Fruit fly (Drosophila melanogaster) whole organism, larva: Measurements from ENCODE around the gene mip130.

Experiments used
- noc ChIP-seq: fragments of 200-800 bp; sonication (Bioruptor generic); optimal IDR thresholded peaks from 3 replicates; lab custom pipeline; 2019; ENCODE audit warnings: missing biosample characterization, mild to moderate bottlenecking, missing genetic modification characterization, moderate library complexity

The mip130 gene

DNA sequence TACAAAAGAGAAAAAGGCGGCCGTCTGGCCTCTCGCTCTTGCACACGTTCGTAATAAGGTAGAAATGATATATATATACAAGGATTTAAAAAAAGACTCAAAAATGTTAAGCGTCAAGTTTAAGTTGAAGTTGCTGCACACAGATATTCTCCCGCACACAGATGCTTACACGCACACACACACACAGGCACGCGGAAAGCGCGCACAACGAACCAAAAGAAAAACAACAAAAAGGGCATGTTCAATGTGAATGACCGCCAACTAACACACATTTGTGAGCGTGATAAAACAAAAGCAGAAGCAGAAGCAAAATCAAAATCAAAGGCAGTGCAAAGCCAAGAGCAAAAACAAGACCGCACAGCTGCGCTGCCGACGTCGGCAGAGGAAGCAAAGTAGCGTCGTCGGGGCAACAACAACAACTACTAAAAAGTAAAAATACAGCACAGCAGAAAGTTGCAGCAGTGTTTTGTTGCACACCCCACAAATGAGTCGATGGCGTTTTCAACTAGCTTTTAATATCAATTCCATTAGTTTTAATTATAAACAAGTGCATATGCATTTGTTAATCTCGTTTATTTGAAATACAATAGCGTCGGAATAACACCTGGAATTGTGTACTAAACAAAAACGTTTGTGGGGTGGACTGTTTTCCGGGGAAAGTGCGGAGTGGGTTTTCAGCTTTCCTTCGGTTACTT, 39.3 kb downstream of the mip130 start:
- TF ChIP-seq noc = peak; percentile 89

DNA sequence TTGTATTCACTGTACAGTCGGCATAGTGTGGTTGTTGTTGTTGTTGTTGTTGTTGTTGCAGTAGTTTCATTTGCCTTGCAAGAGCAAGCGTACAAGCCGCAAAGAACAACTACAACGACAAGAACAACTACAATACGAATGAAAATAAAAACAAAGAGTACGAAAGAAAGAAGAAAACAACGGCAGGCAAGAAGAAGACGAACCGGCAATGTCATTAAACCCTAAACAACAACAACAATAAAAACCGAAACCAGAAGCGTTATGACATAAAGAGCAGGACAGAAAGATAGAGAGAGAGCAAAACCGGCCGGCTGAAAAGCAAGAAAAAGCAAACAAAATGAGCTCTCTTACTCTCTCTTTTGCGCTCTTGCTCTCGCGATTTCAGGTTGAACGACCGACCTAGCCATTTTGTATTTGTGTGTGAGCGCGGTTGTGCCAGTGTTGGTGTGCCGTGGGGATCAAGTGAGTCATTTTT, 39.9 kb downstream of the mip130 start:
- TF ChIP-seq noc = no peak

DNA sequence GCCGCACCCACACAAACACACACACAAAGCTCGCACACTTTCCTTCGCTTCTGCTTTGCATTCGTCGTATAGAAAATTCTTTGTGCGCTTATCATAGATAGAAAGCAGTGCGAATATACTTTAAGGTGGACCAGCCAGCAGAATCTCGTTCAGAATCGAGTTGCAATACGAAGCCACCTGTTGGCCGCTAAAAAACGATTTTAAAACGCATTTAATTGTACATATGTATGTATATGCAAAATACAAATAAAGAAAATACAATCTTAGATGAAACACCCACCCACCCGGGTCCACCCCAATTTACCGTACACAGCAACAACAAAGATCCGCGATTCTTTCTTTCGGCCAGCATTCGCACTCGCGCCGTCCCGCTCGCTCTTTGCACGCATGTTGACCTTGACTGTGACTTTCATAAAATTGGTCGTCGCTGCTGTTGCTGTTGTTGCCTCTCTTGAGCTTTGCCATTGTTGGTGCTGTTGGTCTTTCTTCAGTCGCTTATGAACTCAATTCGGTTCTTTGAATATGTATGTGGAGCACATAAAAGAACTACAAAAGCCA, 40.5 kb downstream of the mip130 start:
- peak; percentile 98 for TF ChIP-seq noc

DNA sequence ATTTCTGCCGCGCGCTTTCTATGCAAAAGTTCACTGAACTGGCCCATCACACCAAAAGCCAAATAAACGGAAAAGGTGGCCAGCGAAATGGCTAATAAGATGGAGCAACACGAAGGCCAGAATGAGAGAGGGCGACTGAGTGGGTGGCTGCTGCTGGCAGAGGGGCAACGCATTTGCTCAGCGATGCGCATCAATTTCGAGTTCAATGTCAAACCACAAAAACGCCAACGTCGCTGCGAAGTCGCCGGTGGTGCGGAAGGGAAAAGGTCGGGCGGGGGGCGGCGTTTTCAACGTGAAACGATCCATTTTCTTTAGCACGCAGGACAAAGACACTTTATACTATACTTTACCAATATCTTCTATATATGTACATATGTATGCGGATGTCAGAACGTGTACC, 41.6 kb downstream of the mip130 start:
- no peak for TF ChIP-seq noc

DNA sequence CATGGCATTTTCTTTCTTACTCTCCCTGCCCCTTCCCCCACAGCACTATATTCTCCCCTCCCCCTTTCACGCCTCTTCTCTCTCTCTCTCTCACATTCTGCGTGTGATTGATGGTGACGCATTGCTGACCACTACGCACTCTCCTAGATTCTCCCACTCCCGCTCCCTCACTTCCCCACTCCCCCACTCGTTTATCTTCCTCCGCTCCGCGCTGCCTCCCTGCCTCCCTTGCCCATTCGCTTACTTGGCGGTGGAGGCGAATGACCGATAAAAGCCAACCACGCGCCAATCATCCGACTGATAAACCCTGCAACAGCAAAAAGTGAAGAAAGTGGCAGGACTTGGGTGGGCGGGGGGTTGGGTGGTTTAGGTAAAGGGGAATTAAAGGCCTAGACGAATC, 42.3 kb downstream of the mip130 start:
- peak; percentile 35 for TF ChIP-seq noc

DNA sequence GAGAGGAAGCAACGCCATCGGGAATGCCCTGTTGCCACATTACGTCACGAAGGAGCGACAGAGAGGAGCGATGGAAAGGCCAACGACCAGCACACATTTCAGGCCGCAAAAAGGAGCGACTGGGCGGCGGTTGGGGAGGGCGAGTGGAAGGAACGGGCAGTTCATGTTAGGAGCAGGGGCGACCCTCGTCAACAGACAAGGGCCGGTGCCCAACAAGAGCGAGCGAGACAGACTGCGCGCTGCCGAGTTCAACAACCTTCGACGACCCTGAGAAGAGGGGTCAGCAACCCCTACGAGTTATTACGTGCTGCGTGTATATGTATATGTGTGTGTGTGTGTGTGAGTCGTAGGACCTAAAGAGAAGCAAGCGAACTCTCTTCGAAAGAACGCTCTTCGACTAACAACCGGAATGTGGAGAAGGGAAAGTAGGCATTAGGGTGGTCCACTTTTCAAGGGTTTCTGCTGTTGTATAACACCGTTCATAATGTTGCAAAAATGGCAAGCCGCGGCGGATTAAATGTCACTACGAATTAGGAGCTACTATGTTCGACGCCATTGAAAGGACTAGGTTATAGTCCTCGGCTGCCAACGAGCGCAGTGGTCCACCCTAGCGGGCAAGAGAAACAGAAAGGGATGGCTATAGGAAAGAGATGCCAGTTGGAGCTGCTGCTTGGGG, 43.5 kb downstream of the mip130 start:
- TF ChIP-seq noc = peak; percentile 90

DNA sequence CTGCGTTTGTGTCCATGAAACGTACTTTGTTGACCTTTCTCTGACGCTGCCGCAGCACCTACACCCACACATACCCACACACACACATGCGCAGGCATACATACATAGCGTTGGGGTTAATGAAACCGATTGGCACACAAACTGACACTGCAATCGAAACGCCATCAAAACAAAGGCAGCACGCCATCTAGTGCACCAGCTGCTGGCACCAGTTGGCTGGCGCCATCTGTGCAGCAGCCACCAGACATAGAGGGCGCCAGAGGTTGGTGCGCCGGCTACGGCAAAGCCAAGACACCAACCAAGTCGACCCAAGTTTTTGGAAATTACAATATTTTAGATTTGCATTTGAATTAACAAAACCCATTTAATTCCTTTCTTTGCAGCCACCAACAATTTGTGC, 44.9 kb downstream of the mip130 start:
- TF ChIP-seq noc = no peak

DNA sequence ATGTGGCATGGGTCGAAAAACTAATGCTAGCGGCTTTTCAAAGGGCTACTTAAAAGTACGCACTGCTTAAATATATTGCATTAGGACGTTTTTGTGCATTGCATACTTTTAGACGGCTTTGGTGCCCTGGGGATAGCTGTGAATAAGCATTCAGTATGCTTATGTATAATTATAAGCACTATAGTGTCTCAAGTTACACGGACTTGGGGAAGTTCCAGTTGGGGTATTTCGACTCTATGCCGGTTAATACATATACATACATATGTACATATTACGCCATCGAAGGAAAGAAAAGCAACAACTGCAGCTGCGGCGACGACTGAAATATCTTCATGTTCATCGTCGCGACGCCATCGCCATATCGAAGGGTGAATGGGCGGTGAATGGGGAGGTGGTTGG, 55.2 kb downstream of the mip130 start:
- no peak for TF ChIP-seq noc

DNA sequence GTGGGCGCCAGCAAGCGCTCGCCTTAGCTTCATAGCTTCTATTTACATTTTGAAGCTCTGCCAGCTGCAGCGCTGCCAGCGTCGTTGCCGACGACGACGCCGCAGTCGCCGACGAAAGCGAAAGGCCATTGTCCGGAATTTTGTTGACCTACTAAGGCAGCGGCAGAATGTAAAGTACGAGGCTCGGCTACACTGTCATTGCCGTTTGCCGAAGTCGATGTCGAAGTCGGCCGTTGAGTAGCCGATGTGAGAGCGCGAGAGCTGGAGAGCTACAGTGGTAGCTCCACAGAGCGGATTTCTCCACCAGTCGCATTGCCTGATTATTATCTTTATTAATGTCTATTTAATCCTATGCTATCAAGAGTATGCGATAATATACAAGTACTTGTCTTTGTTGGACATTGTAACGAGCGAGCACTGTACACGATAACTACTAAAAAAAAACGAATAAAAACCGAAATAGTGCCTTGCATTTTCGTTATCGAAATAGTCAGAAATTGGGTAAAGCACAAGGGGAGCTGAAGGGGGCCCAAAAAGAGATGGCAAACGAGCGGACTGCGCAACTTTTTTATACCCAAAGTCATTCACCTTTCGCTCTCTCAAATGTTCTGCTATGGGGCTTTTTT, 55.7 kb downstream of the mip130 start:
- peak; percentile 95 for TF ChIP-seq noc

DNA sequence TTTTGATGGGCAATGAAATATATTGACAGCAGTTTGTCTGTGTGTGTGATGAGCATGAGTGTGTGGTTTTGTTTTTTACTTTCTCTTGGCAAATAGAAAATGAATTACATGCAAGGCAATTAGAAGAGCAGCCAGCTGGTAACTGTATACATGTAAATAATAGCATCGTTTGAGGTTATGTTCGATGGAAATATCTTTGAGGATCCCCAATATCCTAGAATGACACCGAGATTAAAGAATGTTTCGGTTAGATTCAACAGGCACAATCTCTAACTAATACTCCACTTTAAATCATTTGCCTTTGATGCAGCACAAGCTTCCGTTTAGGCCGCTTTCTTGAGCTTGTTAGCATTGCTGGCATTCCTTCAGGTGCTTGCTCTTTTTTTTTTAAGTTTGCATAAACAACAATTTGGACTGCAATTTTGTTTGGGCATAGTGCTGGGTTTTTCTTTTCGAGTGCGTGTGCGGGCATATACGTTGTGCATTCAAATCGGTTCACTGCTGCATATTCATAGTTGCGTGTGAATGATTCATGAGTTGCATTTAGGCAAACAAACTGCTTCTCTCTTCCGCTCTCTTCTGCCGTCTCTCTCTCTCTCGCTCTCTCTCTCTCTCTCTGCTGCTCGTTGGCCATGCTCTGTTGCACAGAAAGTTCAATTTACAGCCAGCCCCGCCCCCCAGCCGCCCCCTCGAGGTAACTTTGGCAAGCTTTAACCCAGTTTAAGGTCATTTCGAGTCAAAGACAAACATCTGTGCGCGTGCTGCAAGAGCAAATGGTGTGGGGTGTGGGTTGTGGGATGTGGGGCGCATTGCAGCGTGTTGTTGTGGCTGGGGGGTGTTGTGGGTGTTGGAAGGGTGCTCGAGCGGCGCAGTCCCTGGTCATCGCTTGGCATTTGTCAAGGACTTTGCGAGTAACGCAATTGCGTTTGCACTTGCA, 56.6 kb downstream of the mip130 start:
- TF ChIP-seq noc = no peak

DNA sequence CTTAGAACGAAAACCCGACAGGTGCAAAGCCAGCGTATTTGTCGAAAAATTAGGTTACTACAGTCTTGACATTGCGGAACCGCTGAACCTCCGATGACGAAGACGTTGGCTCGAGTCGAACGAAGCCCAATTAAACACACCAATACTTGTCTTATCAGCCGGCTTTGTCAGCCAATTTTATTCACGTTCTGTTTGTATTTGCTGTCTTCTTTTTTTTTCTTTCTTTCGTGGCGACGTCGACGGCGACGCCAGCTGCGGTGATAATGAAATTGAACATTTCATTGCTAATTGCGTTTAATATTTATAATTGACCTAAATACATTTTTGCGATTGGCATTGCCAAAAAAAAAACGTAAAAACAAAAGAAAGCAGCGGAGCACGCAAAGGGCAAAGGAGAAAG, 57.5 kb downstream of the mip130 start:
- TF ChIP-seq noc = no peak

DNA sequence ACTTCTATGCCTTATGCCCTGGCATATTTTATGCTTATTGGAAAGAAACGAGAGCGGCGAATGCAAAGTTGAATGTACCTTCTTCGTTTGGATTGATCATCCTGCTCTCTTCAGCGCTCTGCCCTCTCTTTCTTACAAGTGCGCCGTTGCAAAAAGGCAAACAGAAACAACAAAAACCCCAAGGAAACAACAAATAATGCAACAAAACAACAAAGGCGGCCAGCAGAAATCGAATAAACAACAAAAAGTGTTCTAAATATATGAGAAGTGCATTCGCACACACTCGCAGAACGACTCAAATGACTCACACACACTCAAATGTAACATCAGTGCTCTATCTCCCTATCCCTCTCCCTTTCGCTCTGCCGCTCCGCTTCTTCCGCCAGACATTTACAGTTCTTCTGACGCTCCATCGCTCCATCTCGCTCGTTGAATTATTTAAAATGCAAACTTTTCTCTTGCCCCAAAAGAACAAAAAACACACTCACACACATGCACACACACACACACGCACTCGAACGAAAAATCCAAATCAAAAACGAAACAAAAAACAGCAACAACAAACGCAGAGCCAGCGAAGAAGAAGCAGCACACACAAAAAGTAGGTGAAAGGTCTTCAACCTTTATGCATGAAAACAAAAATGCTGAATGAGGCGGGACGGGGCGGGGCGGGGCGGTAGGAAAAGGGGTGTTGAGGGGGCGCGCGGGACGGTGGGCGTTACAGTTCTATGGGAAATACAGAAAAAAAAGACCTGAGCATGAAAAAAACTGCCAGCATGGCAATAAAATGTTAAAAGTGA, 58.1 kb downstream of the mip130 start:
- TF ChIP-seq noc = no peak

DNA sequence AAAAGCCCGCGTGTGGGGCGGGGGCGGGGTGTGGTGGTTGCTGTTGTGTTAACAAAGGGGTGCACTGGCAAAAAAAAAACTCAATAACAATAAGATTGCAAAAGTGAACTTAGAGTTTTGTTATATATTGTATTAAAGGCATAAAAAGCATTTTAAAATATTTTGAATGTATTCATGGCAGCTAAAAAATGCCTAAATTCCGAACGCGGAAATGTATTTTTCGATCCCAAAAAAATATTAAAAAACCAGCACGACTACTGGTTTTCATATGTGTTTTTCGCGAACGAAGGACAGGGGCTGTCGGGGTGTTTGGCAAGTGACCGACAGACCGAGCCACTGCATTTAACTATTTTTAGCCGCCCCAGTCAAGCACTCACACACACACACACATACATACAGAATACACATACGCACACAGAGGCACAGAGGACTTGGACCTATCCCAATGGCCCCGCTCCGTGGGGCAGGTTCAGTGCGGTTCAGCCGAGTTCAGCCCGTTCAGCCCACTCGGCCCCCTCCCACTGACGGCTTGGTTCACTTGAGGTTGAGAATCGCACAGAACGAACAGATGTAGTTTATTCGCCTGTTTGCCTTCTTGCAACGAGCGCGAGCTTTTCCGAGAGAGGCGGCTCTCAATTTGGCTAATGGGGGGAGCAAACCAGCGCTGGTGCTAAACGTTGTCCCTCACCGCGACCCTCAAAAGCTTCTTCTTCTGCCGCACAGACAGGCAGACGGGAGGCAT, 58.9 kb downstream of the mip130 start:
- no peak for TF ChIP-seq noc

DNA sequence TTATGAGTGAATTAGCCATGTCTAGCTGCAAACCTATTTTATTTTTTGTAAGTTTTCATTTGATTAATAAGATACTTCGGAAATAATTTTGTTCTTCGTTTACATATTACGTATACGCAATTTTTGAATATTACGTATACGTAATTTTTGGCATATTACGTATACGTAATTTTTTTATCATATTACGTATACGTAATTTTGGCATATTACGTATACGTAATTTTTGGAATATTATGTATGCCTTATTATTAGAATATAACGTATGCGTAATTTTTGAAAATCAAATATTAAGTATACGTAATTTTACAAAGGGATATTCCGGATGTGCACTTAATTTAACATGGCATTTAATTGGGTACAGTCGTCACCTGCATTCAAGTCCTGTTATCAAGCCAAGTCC, 60.1 kb downstream of the mip130 start:
- no peak for TF ChIP-seq noc
